Worm (Caenorhabditis elegans) whole organism, late embryonic: Measurements from ENCODE around the gene srxa-13.

Experiments used
- F13H6.1 ChIP-seq: sonication (generic microtip); optimal IDR thresholded peaks from 2 replicates; lab custom pipeline; 2016; ENCODE audit warnings: missing genetic modification characterization, missing compliant biosample characterization
- K02D7.2 ChIP-seq: sonication (generic microtip); optimal IDR thresholded peaks from 2 replicates; lab custom pipeline; 2017; ENCODE audit warnings: mild to moderate bottlenecking, missing genetic modification characterization, missing compliant biosample characterization
- K09A11.1 ChIP-seq: sonication (generic microtip); optimal IDR thresholded peaks from 2 replicates; lab custom pipeline; 2017; ENCODE audit warnings: antibody characterized with exemption, mild to moderate bottlenecking, missing genetic modification characterization, missing compliant biosample characterization; ENCODE audit not compliant: insufficient read depth
- Y22D7AL.16 ChIP-seq: sonication (generic microtip); optimal IDR thresholded peaks from 2 replicates; lab custom pipeline; 2016; ENCODE audit warnings: missing genetic modification characterization, missing compliant biosample characterization
- ceh-14 ChIP-seq: sonication (generic microtip); optimal IDR thresholded peaks from 2 replicates; lab custom pipeline; 2016; ENCODE audit warnings: missing genotype, missing genetic modification characterization, missing compliant biosample characterization
- ceh-18 ChIP-seq: sonication (generic microtip); optimal IDR thresholded peaks from 2 replicates; lab custom pipeline; 2016; ENCODE audit warnings: missing genetic modification characterization, missing compliant biosample characterization
- ceh-19 ChIP-seq: fragments of 200-800 bp; sonication (Bioruptor generic); optimal IDR thresholded peaks from 2 replicates; lab custom pipeline; 2018; ENCODE audit warnings: mild to moderate bottlenecking, missing genetic modification characterization, missing compliant biosample characterization
- ceh-2 ChIP-seq: sonication (generic microtip); optimal IDR thresholded peaks from 2 replicates; lab custom pipeline; 2016; ENCODE audit warnings: missing genotype, missing genetic modification characterization, missing compliant biosample characterization
- ceh-31 ChIP-seq: sonication (generic microtip); optimal IDR thresholded peaks from 2 replicates; lab custom pipeline; 2016; ENCODE audit warnings: missing genetic modification characterization, missing compliant biosample characterization
- ceh-45 ChIP-seq: fragments of 200-800 bp; sonication (Bioruptor generic); IDR thresholded peaks from 2 replicates; pipeline ENCODE4 v1.3.6; 2022; ENCODE audit warnings: missing genetic modification reagents, missing genetic modification characterization, missing compliant biosample characterization
- ceh-48 ChIP-seq: sonication (generic microtip); optimal IDR thresholded peaks from 2 replicates; lab custom pipeline; 2016; ENCODE audit warnings: missing genetic modification characterization, inconsistent platforms, missing compliant biosample characterization
- ceh-6 ChIP-seq: fragments of 200-800 bp; sonication (Bioruptor generic); optimal IDR thresholded peaks from 2 replicates; lab custom pipeline; 2018; ENCODE audit warnings: mild to moderate bottlenecking, missing genetic modification characterization, missing compliant biosample characterization
- ceh-9 ChIP-seq: sonication (generic microtip); optimal IDR thresholded peaks from 2 replicates; lab custom pipeline; 2016; ENCODE audit warnings: mild to moderate bottlenecking, missing genetic modification characterization, inconsistent platforms, missing compliant biosample characterization
- che-1 ChIP-seq: sonication (generic microtip); optimal IDR thresholded peaks from 2 replicates; lab custom pipeline; 2016; ENCODE audit warnings: mild to moderate bottlenecking, missing genetic modification characterization, missing compliant biosample characterization
- dmd-4 ChIP-seq: sonication (generic microtip); optimal IDR thresholded peaks from 2 replicates; lab custom pipeline; 2016; ENCODE audit warnings: borderline replicate concordance, missing genetic modification characterization, missing compliant biosample characterization
- dve-1 ChIP-seq: sonication (generic microtip); optimal IDR thresholded peaks from 2 replicates; lab custom pipeline; 2017; ENCODE audit warnings: antibody characterized with exemption, mild to moderate bottlenecking, missing genetic modification characterization, missing compliant biosample characterization
- elt-2 ChIP-seq: sonication (generic microtip); optimal IDR thresholded peaks from 2 replicates; lab custom pipeline; 2016; ENCODE audit warnings: missing genetic modification reagents, missing genetic modification characterization, missing compliant biosample characterization
- elt-4 ChIP-seq: sonication (generic microtip); optimal IDR thresholded peaks from 2 replicates; lab custom pipeline; 2016; ENCODE audit warnings: missing genetic modification characterization, missing compliant biosample characterization
- hlh-15 ChIP-seq: sonication (generic microtip); optimal IDR thresholded peaks from 2 replicates; lab custom pipeline; 2016; ENCODE audit warnings: missing genetic modification characterization, missing compliant biosample characterization
- hlh-30 ChIP-seq: sonication (generic microtip); optimal IDR thresholded peaks from 2 replicates; lab custom pipeline; 2017; ENCODE audit warnings: antibody characterized with exemption, missing genetic modification characterization, missing compliant biosample characterization; ENCODE audit not compliant: insufficient read depth
- hlh-8 ChIP-seq: sonication (generic microtip); optimal IDR thresholded peaks from 2 replicates; lab custom pipeline; 2016; ENCODE audit warnings: missing genotype, missing genetic modification characterization, missing compliant biosample characterization
- lim-6 ChIP-seq: sonication (generic microtip); optimal IDR thresholded peaks from 2 replicates; lab custom pipeline; 2016; ENCODE audit warnings: missing genetic modification characterization, missing compliant biosample characterization
- madf-2 ChIP-seq: sonication (generic microtip); optimal IDR thresholded peaks from 2 replicates; lab custom pipeline; 2017; ENCODE audit warnings: missing genetic modification characterization, missing compliant biosample characterization
- nhr-11 ChIP-seq: fragments of 150-350 bp; optimal IDR thresholded peaks from 2 replicates; lab custom pipeline; 2014; ENCODE audit warnings: missing biosample characterization, missing genetic modification characterization
- odd-2 ChIP-seq: sonication (generic microtip); optimal IDR thresholded peaks from 2 replicates; lab custom pipeline; 2017; ENCODE audit warnings: antibody characterized with exemption, mild to moderate bottlenecking, missing genetic modification characterization, missing compliant biosample characterization
- pax-1 ChIP-seq: fragments of 150-350 bp; optimal IDR thresholded peaks from 2 replicates; lab custom pipeline; 2014; ENCODE audit warnings: missing biosample characterization, missing genetic modification characterization
- pqm-1 ChIP-seq: sonication (generic microtip); optimal IDR thresholded peaks from 2 replicates; lab custom pipeline; 2016; ENCODE audit warnings: missing genetic modification characterization, missing compliant biosample characterization
- pros-1 ChIP-seq: fragments of 150-350 bp; optimal IDR thresholded peaks from 2 replicates; lab custom pipeline; 2014; ENCODE audit warnings: missing biosample characterization, missing genetic modification reagents, missing genetic modification characterization
- rnt-1 ChIP-seq: sonication (generic microtip); optimal IDR thresholded peaks from 2 replicates; lab custom pipeline; 2016; ENCODE audit warnings: missing genetic modification characterization, missing compliant biosample characterization
- sdc-2 ChIP-seq: sonication (generic microtip); optimal IDR thresholded peaks from 2 replicates; lab custom pipeline; 2016; ENCODE audit warnings: missing genotype, missing genetic modification characterization, missing compliant biosample characterization
- sox-4 ChIP-seq: sonication (generic microtip); optimal IDR thresholded peaks from 2 replicates; lab custom pipeline; 2017; ENCODE audit warnings: mild to moderate bottlenecking, missing genetic modification characterization, inconsistent platforms, missing compliant biosample characterization
- tbx-7 ChIP-seq: sonication (generic microtip); optimal IDR thresholded peaks from 2 replicates; lab custom pipeline; 2016; ENCODE audit warnings: missing genotype, missing genetic modification characterization, missing compliant biosample characterization
- ttx-3 ChIP-seq: sonication (generic microtip); optimal IDR thresholded peaks from 2 replicates; lab custom pipeline; 2016; ENCODE audit warnings: missing genetic modification reagents, missing genetic modification characterization, missing compliant biosample characterization
- unc-42 ChIP-seq: sonication (generic microtip); optimal IDR thresholded peaks from 2 replicates; lab custom pipeline; 2016; ENCODE audit warnings: missing genotype, missing genetic modification characterization, missing compliant biosample characterization
- unc-55 ChIP-seq: sonication (generic microtip); optimal IDR thresholded peaks from 2 replicates; lab custom pipeline; 2017; ENCODE audit warnings: missing biosample characterization, missing genetic modification reagents, missing genetic modification characterization
- unc-86 ChIP-seq: sonication (generic microtip); optimal IDR thresholded peaks from 2 replicates; lab custom pipeline; 2016; ENCODE audit warnings: missing genetic modification characterization, missing compliant biosample characterization
- ztf-16 ChIP-seq: sonication (generic microtip); optimal IDR thresholded peaks from 2 replicates; lab custom pipeline; 2017; ENCODE audit warnings: missing genetic modification characterization, missing compliant biosample characterization

srxa-13 gene

ce11 chrV:13936052-13936451 is 6.4 kb downstream of the srxa-13 start:
- TF ChIP-seq sox-4 (tag; lab: Kevin White, UChicago) (no peak), tbx-7 (tag; lab: Kevin White, UChicago) (no peak), pros-1 (tag; lab: Kevin White, UChicago) (no peak), ceh-45 (GFP tag; lab: Robert Waterston, UW) (no peak), ceh-31 (tag; lab: Kevin White, UChicago) (no peak), ttx-3 (tag; lab: Kevin White, UChicago) (no peak), ceh-6 (GFP tag; lab: Kevin White, UChicago) (no peak), ceh-2 (tag; lab: Kevin White, UChicago) (no peak), che-1 (tag; lab: Kevin White, UChicago) (no peak), unc-42 (tag; lab: Kevin White, UChicago) (no peak), sdc-2 (no peak), madf-2 (tag; lab: Kevin White, UChicago) (no peak), elt-2 (no peak), elt-4 (tag; lab: Kevin White, UChicago) (no peak), ceh-14 (no peak)

- no peak for TF ChIP-seq ceh-48 (tag; lab: Kevin White, UChicago)
- no peak for TF ChIP-seq ceh-19 (GFP tag; lab: Kevin White, UChicago)
- TF ChIP-seq K09A11.1 (tag; lab: Kevin White, UChicago) = no peak
- TF ChIP-seq ceh-6 (GFP tag; lab: Kevin White, UChicago) = no peak
Measured at ce11 chrV:13936850-13937249, 7.2 kb downstream of the srxa-13 start, which contains the start of gene srw-145. TSS of gene srw-145 (plus strand) at chrV:13937150.

ce11 chrV:13942082-13942481 is 12.5 kb downstream of the srxa-13 start, which contains the start of gene dpr-1:
TSS of gene dpr-1 (minus strand) at chrV:13942182.
- TF ChIP-seq pros-1 (tag; lab: Kevin White, UChicago) (no peak), Y22D7AL.16 (tag; lab: Kevin White, UChicago) (no peak), pax-1 (no peak)

- no peak for TF ChIP-seq pqm-1 (tag; lab: Kevin White, UChicago)
- TF ChIP-seq hlh-8 (tag; lab: Kevin White, UChicago) = no peak
- TF ChIP-seq ztf-16 (tag; lab: Kevin White, UChicago) = no peak
- TF ChIP-seq unc-86 (tag; lab: Kevin White, UChicago) = no peak
- TF ChIP-seq ceh-18 (tag; lab: Kevin White, UChicago) = no peak
- TF ChIP-seq dve-1 (tag; lab: Kevin White, UChicago) = no peak
- no peak for TF ChIP-seq nhr-11
- no peak for TF ChIP-seq sox-4 (tag; lab: Kevin White, UChicago)
- no peak for TF ChIP-seq ceh-19 (GFP tag; lab: Kevin White, UChicago)
- no peak for TF ChIP-seq lim-6 (tag; lab: Kevin White, UChicago)
- TF ChIP-seq ceh-9 (tag; lab: Kevin White, UChicago) = no peak
- no peak for TF ChIP-seq unc-55 (GFP tag; lab: Kevin White, UChicago)
- no peak for TF ChIP-seq ceh-6 (GFP tag; lab: Kevin White, UChicago)
- TF ChIP-seq rnt-1 (tag; lab: Kevin White, UChicago) = no peak
- no peak for TF ChIP-seq F13H6.1 (tag; lab: Kevin White, UChicago)
- TF ChIP-seq K02D7.2 = no peak
- TF ChIP-seq odd-2 (tag; lab: Kevin White, UChicago) = no peak
Measured at ce11 chrV:13946385-13947019, 16.9 kb downstream of the srxa-13 start, which contains the start of the genes srx-10 and clec-226. TSS of gene srx-10 (minus strand) at chrV:13946485. TSS of gene clec-226 (plus strand) at chrV:13946969.

- TF ChIP-seq ceh-6 (GFP tag; lab: Kevin White, UChicago) (no peak), hlh-15 (tag; lab: Kevin White, UChicago) (no peak), hlh-30 (tag; lab: Kevin White, UChicago) (no peak), dmd-4 (tag; lab: Kevin White, UChicago) (no peak)
Measured at ce11 chrV:13949010-13949409, 19.4 kb downstream of the srxa-13 start, which contains the start of gene R10D12.6. TSS of gene R10D12.6 (plus strand) at chrV:13949310.
